Worm (Caenorhabditis elegans): ENCODE data around the gene T28A8.3.

Gene T28A8.3

ce11 chrIII:13474482-13474881, 31.3 kb upstream of the T28A8.3 start:
- TF ChIP-seq zfh-2 (GFP tag; conservative IDR thresholded peaks at IDR 0.05): no peak
- TF ChIP-seq ets-4 (GFP tag; optimal IDR thresholded peaks at IDR 0.05): no peak
- no peak for TF ChIP-seq ccch-3 (GFP tag; optimal IDR thresholded peaks at IDR 0.05)
- TF ChIP-seq C17E4.6 (GFP tag; IDR thresholded peaks at IDR 0.05): no peak
- TF ChIP-seq F52B5.7 (tag; optimal IDR thresholded peaks at IDR 0.05): no peak
- TF ChIP-seq Y53G8AR.9 (GFP tag; conservative IDR thresholded peaks at IDR 0.05): no peak
- TF ChIP-seq ceh-27 (GFP tag; optimal IDR thresholded peaks at IDR 0.05): no peak
- TF ChIP-seq mcd-1 (GFP tag; IDR thresholded peaks at IDR 0.05): no peak
- no peak for TF ChIP-seq snpc-1.1 (tag; optimal IDR thresholded peaks at IDR 0.05; ENCODE audit: insufficient read depth)
- no peak for TF ChIP-seq F49E8.2 (tag; optimal IDR thresholded peaks at IDR 0.05; ENCODE audit: insufficient read depth)
- TF ChIP-seq bed-2 (GFP tag; IDR thresholded peaks at IDR 0.05): no peak
- TF ChIP-seq hlh-26 (GFP tag; conservative IDR thresholded peaks at IDR 0.05): no peak
- TF ChIP-seq zim-3 (tag; optimal IDR thresholded peaks at IDR 0.05): no peak
- no peak for TF ChIP-seq ztf-26 (tag; optimal IDR thresholded peaks at IDR 0.05)

ce11 chrIII:13476682-13477081, 29.1 kb upstream of the T28A8.3 start, which contains the start of gene T27E9.6:
Gene T27E9.6 (minus strand): TSS chrIII:13476782.
- TF ChIP-seq ztf-3 (GFP tag; optimal IDR thresholded peaks at IDR 0.05) (no peak), B0336.3 (GFP tag; IDR thresholded peaks at IDR 0.05) (no peak)

- no peak for TF ChIP-seq ZK185.1 (tag; optimal IDR thresholded peaks at IDR 0.05; ENCODE audit: poor library complexity, severe bottlenecking)
- TF ChIP-seq hmg-1.2 (GFP tag; IDR thresholded peaks at IDR 0.05): no peak
- TF ChIP-seq pbrm-1 (GFP tag; IDR thresholded peaks at IDR 0.05): no peak
- TF ChIP-seq Y53G8AR.9 (GFP tag; conservative IDR thresholded peaks at IDR 0.05): no peak
- no peak for TF ChIP-seq bed-2 (GFP tag; IDR thresholded peaks at IDR 0.05)
- no peak for TF ChIP-seq B0261.1 (tag; optimal IDR thresholded peaks at IDR 0.05)
- no peak for TF ChIP-seq ceh-40 (GFP tag; IDR thresholded peaks at IDR 0.05)
- TF ChIP-seq unc-62 (GFP tag; optimal IDR thresholded peaks at IDR 0.05): no peak
- TF ChIP-seq nfyb-1 (GFP tag; IDR thresholded peaks at IDR 0.05): no peak
- TF ChIP-seq dox-1 (GFP tag; IDR thresholded peaks at IDR 0.05): no peak
Measured at ce11 chrIII:13484024-13484423, 21.8 kb upstream of the T28A8.3 start, which contains the start of gene acc-4. Gene acc-4 (minus strand): TSS chrIII:13484124.

ce11 chrIII:13492377-13492776, 13.4 kb upstream of the T28A8.3 start, which contains the start of gene twk-40:
Gene twk-40 (minus strand): TSS chrIII:13492477.
- TF ChIP-seq bed-1 (GFP tag; IDR thresholded peaks at IDR 0.05) (no peak), T07F8.4 (tag; optimal IDR thresholded peaks at IDR 0.05) (no peak), B0035.1 (tag; optimal IDR thresholded peaks at IDR 0.05) (no peak), F52B5.7 (tag; optimal IDR thresholded peaks at IDR 0.05) (no peak), mes-4 (tag; optimal IDR thresholded peaks at IDR 0.05) (no peak), sptf-2 (GFP tag; optimal IDR thresholded peaks at IDR 0.05) (no peak), nhr-27 (tag; optimal IDR thresholded peaks at IDR 0.05) (no peak), chd-7 (tag; optimal IDR thresholded peaks at IDR 0.05) (no peak), ztf-6 (GFP tag; IDR thresholded peaks at IDR 0.05) (no peak), atf-7 (tag; optimal IDR thresholded peaks at IDR 0.05) (no peak), madf-10 (tag; optimal IDR thresholded peaks at IDR 0.05) (no peak), Y95B8A.8 (GFP tag; IDR thresholded peaks at IDR 0.05) (no peak), pha-4 (tag; optimal IDR thresholded peaks at IDR 0.05) (no peak), rcor-1 (GFP tag; IDR thresholded peaks at IDR 0.05) (no peak), dpl-1 (GFP tag; optimal IDR thresholded peaks at IDR 0.05) (no peak), Y79H2A.3 (GFP tag; conservative IDR thresholded peaks at IDR 0.05) (no peak), mxl-1 (tag; optimal IDR thresholded peaks at IDR 0.05) (no peak), ama-1 (optimal IDR thresholded peaks at IDR 0.05) (no peak), ama-1 (GFP tag; optimal IDR thresholded peaks at IDR 0.05) (no peak), egl-44 (GFP tag; IDR thresholded peaks at IDR 0.05) (no peak), mcd-1 (GFP tag; IDR thresholded peaks at IDR 0.05) (no peak)

Data from whole organism, young adult.